Fruit fly (Drosophila melanogaster): ENCODE results near the gene CG44532.
A peak's percentile ranks its signal among the peaks of the same experiment; 100 is the strongest.

The CG44532 gene

dm6 chrX:9141219-9141618, 20.7 kb upstream of the CG44532 start:
- TF ChIP-seq CG17806 (tag; optimal IDR thresholded peaks at IDR 0.05) (peak; percentile 64), CG14655 (GFP tag; optimal IDR thresholded peaks at IDR 0.05) (no peak), Pif1A (GFP tag; optimal IDR thresholded peaks at IDR 0.05) (no peak), CG32121 (GFP tag; IDR thresholded peaks at IDR 0.05) (peak; percentile 72), CG8301 (tag; optimal IDR thresholded peaks at IDR 0.05) (peak; percentile 68), CG9948 (tag; optimal IDR thresholded peaks at IDR 0.05) (peak; percentile 66), Ets98B (GFP tag; IDR thresholded peaks at IDR 0.05) (peak; percentile 88), CG15710 (tag; optimal IDR thresholded peaks at IDR 0.05) (peak; percentile 82), CG4496 (GFP tag; IDR thresholded peaks at IDR 0.05) (peak; percentile 91), rn (GFP tag; IDR thresholded peaks at IDR 0.05) (peak; percentile 70), CG12605 (GFP tag; IDR thresholded peaks at IDR 0.05) (peak; percentile 69), CG13204 (GFP tag; optimal IDR thresholded peaks at IDR 0.05) (no peak), Pif1B (GFP tag; optimal IDR thresholded peaks at IDR 0.05) (no peak), gl (tag; optimal IDR thresholded peaks at IDR 0.05) (peak; percentile 62), CG34367 (tag; optimal IDR thresholded peaks at IDR 0.05) (peak; percentile 70), CG10348 (GFP tag; IDR thresholded peaks at IDR 0.05) (no peak), D1 (tag; optimal IDR thresholded peaks at IDR 0.05) (peak; percentile 36), fd96Ca (GFP tag; IDR thresholded peaks at IDR 0.05) (peak; percentile 91), EcR (GFP tag; optimal IDR thresholded peaks at IDR 0.05) (no peak), Snoo (tag; optimal IDR thresholded peaks at IDR 0.05) (peak; percentile 54), CG8159 (tag; optimal IDR thresholded peaks at IDR 0.05) (peak; percentile 80)

DNA sequence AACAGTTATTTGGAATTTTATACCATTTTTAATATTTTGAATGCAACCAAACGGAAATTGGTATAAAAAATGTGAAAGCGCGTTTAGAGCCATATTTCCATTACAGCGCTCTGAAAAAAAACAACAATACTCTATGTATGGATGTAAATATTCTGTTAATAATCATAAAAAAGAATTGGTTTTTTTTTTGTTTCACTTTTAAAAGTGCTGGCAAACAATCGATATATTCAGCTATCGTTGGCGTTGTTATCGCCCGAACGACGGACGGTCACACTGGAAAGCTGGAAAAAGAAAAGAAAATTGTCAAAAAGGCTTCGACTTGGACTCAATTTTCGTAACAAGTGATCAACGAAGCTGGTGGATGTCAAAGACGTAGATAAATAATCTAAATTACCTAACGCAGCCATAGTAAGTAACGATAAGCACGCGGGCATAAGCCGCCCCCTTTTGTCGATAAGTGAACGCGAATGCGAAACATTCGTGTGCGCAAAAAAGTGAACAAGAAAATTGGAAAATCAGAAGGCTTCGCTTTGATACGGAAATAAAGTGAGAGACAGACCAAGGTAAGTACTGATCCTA, 19.6 kb upstream of the CG44532 start, which contains the start of gene CG7065:
CG7065 (plus strand) TSS at position 270 of the 579 bp plus-strand sequence.
- TF ChIP-seq D1 (tag; optimal IDR thresholded peaks at IDR 0.05) (no peak), Snoo (tag; optimal IDR thresholded peaks at IDR 0.05) (no peak), Pif1A (GFP tag; optimal IDR thresholded peaks at IDR 0.05) (no peak)

DNA sequence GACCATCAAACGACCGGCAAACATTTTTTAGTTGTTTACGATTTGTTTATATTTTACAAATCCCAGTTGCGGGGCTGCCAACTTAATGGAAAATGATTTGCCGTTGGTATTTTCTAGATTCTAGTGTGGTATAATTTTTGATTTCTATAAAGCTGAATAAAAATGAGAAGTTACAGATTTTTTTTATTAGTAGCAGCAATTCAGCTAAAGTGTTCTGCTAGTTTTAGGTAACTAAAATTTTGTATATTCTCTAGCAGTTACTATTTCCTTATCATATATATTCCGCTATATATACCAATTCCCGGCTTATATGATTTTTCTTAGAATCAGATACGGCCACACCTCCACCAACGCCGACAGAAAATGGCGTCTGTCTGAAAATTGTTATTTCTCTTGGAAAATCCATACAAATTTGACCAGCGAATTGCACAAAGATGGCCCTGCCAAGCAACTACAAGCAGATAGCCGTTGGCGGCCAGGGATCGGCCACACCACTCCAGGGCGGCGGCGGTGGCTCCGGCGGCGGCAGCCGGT, 12.8 kb upstream of the CG44532 start, which contains the start of the genes fh and Bap111:
fh (minus strand) TSS at position 83 of the 534 bp plus-strand sequence.
Bap111 (plus strand) TSS at position 321 of the 534 bp plus-strand sequence.
- TF ChIP-seq CG8159 (tag; optimal IDR thresholded peaks at IDR 0.05) (peak; percentile 7), CG8301 (tag; optimal IDR thresholded peaks at IDR 0.05) (no peak)

DNA sequence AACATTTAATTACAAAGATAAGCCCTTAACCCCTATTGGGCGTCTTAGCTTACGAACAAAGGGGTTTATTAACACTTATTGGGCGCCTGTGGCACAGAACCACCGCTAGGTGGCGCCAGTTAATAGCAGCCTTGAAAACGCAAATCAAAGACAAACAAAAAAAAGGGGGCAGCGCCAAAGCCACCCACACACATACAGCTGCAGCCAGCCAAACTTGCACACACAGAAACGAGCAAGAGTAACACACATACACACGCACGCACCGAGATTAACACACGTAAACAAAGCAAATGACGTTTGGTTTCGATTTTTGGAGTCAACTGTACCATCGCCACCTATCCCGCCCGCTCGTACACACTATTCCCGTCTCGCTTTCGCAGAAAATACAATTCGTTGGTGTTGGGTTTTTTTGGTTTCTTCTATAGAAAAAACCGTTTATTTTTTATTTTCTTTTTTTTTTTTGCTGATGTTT, 9.7 kb upstream of the CG44532 start:
- TF ChIP-seq CG14655 (GFP tag; optimal IDR thresholded peaks at IDR 0.05) (no peak), rn (GFP tag; IDR thresholded peaks at IDR 0.05) (no peak; the same call in 1 of the 2 replicates), fd96Ca (GFP tag; IDR thresholded peaks at IDR 0.05) (peak; percentile 70; the same call in 1 of the 3 replicates), gl (tag; optimal IDR thresholded peaks at IDR 0.05) (no peak), CG10348 (GFP tag; IDR thresholded peaks at IDR 0.05) (no peak), CG8301 (tag; optimal IDR thresholded peaks at IDR 0.05) (peak; percentile 9), Ets98B (GFP tag; IDR thresholded peaks at IDR 0.05) (peak; percentile 70), CG4496 (GFP tag; IDR thresholded peaks at IDR 0.05) (peak; percentile 69; the same call in 2 of the 3 replicates), CG13204 (GFP tag; optimal IDR thresholded peaks at IDR 0.05) (peak; percentile 33), Pif1A (GFP tag; optimal IDR thresholded peaks at IDR 0.05) (no peak), CG12605 (GFP tag; IDR thresholded peaks at IDR 0.05) (peak; percentile 71), CG34367 (tag; optimal IDR thresholded peaks at IDR 0.05) (peak; percentile 8), Pif1B (GFP tag; optimal IDR thresholded peaks at IDR 0.05) (no peak), CG17806 (tag; optimal IDR thresholded peaks at IDR 0.05) (no peak), D1 (tag; optimal IDR thresholded peaks at IDR 0.05) (no peak), CG9948 (tag; optimal IDR thresholded peaks at IDR 0.05) (no peak), CG15710 (tag; optimal IDR thresholded peaks at IDR 0.05) (no peak), CG8159 (tag; optimal IDR thresholded peaks at IDR 0.05) (peak; percentile 43), CG32121 (GFP tag; IDR thresholded peaks at IDR 0.05) (peak; percentile 74), EcR (GFP tag; optimal IDR thresholded peaks at IDR 0.05) (peak; percentile 8), Snoo (tag; optimal IDR thresholded peaks at IDR 0.05) (no peak)

DNA sequence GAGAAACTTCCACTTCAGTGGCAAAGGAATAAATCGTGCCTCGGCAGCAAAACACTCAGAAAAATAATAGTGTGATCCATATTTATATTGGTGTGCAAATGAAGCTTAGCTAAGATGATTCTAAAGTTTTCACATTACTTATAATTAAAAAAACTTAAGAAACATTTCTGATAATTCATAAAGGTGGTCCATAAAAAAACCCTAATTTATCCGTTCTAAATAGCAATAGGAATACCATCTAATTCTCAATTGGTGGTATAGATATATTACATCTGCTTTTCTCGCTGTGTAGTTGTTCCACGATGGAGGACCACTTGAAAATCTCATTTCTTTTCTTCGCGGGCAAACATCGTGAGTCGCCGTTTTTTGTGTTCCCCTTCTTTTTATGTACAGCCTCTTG, 6.8 kb upstream of the CG44532 start:
- no peak for TF ChIP-seq CG10348 (GFP tag; IDR thresholded peaks at IDR 0.05)
- TF ChIP-seq CG9948 (tag; optimal IDR thresholded peaks at IDR 0.05): peak; percentile 78
- peak; percentile 68 for TF ChIP-seq D1 (tag; optimal IDR thresholded peaks at IDR 0.05)
- peak; percentile 31 for TF ChIP-seq Pif1B (GFP tag; optimal IDR thresholded peaks at IDR 0.05)
- TF ChIP-seq CG14655 (GFP tag; optimal IDR thresholded peaks at IDR 0.05): peak; percentile 82
- TF ChIP-seq CG15710 (tag; optimal IDR thresholded peaks at IDR 0.05): peak; percentile 82
- TF ChIP-seq gl (tag; optimal IDR thresholded peaks at IDR 0.05): peak; percentile 24
- TF ChIP-seq Pif1A (GFP tag; optimal IDR thresholded peaks at IDR 0.05): peak; percentile 48
- TF ChIP-seq rn (GFP tag; IDR thresholded peaks at IDR 0.05): no peak
- peak; percentile 86 for TF ChIP-seq CG8159 (tag; optimal IDR thresholded peaks at IDR 0.05)
- TF ChIP-seq CG8301 (tag; optimal IDR thresholded peaks at IDR 0.05): peak; percentile 80
- no peak for TF ChIP-seq CG13204 (GFP tag; optimal IDR thresholded peaks at IDR 0.05)
- TF ChIP-seq CG34367 (tag; optimal IDR thresholded peaks at IDR 0.05): peak; percentile 48
- TF ChIP-seq CG17806 (tag; optimal IDR thresholded peaks at IDR 0.05): peak; percentile 79
- TF ChIP-seq CG4496 (GFP tag; IDR thresholded peaks at IDR 0.05): peak; percentile 54; the same call in 2 of the 3 replicates
- TF ChIP-seq Snoo (tag; optimal IDR thresholded peaks at IDR 0.05): peak; percentile 57
- no peak for TF ChIP-seq CG12605 (GFP tag; IDR thresholded peaks at IDR 0.05)
- TF ChIP-seq CG32121 (GFP tag; IDR thresholded peaks at IDR 0.05): peak; percentile 53; the same call in 1 of the 2 replicates
- TF ChIP-seq Ets98B (GFP tag; IDR thresholded peaks at IDR 0.05): peak; percentile 23; the same call in 1 of the 2 replicates
- no peak for TF ChIP-seq fd96Ca (GFP tag; IDR thresholded peaks at IDR 0.05)

All from whole organism, pupa.